Fruit fly (Drosophila melanogaster) whole organism, prepupa: ENCODE measurements around the gene del.

Experiments
- CG10669 ChIP-seq: fragments of 200-800 bp; sonication (Bioruptor generic); optimal IDR thresholded peaks from 3 replicates; lab custom pipeline; 2018; ENCODE audit warnings: missing biosample characterization, mild to moderate bottlenecking, missing genetic modification characterization, moderate library complexity
- CG34406 ChIP-seq: fragments of 200-800 bp; sonication (Bioruptor generic); optimal IDR thresholded peaks from 3 replicates; lab custom pipeline; 2016; ENCODE audit warnings: missing biosample characterization, missing genetic modification characterization
- Eip75B ChIP-seq: fragments of 200-800 bp; sonication (Bioruptor generic); optimal IDR thresholded peaks from 3 replicates; lab custom pipeline; 2016; ENCODE audit warnings: missing biosample characterization, missing genetic modification characterization
- Eip93F ChIP-seq: fragments of 200-800 bp; sonication (Bioruptor generic); optimal IDR thresholded peaks from 2 replicates; lab custom pipeline; 2016; ENCODE audit warnings: missing biosample characterization, mild to moderate bottlenecking, missing genetic modification characterization
- OdsH ChIP-seq: fragments of 200-800 bp; sonication (Bioruptor generic); optimal IDR thresholded peaks from 3 replicates; lab custom pipeline; 2016; ENCODE audit warnings: missing biosample characterization, missing genetic modification characterization
- Sox15 ChIP-seq: fragments of 200-800 bp; sonication (Bioruptor generic); optimal IDR thresholded peaks from 3 replicates; lab custom pipeline; 2016; ENCODE audit warnings: missing biosample characterization, missing genetic modification characterization
- achi ChIP-seq: fragments of 200-800 bp; sonication (Bioruptor generic); optimal IDR thresholded peaks from 3 replicates; lab custom pipeline; 2016; ENCODE audit warnings: missing biosample characterization, missing genetic modification characterization
- acj6 ChIP-seq: fragments of 200-800 bp; sonication (Bioruptor generic); optimal IDR thresholded peaks from 3 replicates; lab custom pipeline; 2016; ENCODE audit warnings: missing biosample characterization, missing genetic modification characterization
- pdm3 ChIP-seq: fragments of 200-800 bp; sonication (Bioruptor generic); optimal IDR thresholded peaks from 3 replicates; lab custom pipeline; 2016; ENCODE audit warnings: missing biosample characterization, missing genetic modification characterization
- salr ChIP-seq, 2 experiments: fragments of 200-800 bp; sonication (Bioruptor generic); optimal IDR thresholded peaks; 3 replicates each; lab custom pipeline; 2016 to 2018; ENCODE audit warnings: missing biosample characterization in 2 of 2, missing genetic modification characterization in 2 of 2, mild to moderate bottlenecking in 1 of 2

dm6 chr2L:21141714-21142500, 6.4 kb downstream of the del start, which contains the start of gene Dap160:
- TF ChIP-seq Sox15 (GFP tag; lab: Kevin White, UChicago) (no peak), achi (GFP tag; lab: Kevin White, UChicago) (no peak), Eip93F (GFP tag; lab: Kevin White, UChicago) (no peak), salr (GFP tag; optimal IDR thresholded peaks at IDR 0.05; lab: Kevin White, UChicago) (no peak), pdm3 (no peak), acj6 (GFP tag; lab: Kevin White, UChicago) (no peak), CG34406 (GFP tag; lab: Kevin White, UChicago) (no peak), Eip75B (no peak), CG10669 (GFP tag; lab: Kevin White, UChicago) (no peak), OdsH (GFP tag; lab: Kevin White, UChicago) (no peak)
